Worm (Caenorhabditis elegans): Measurements from ENCODE around the gene K02E10.4.

K02E10.4 gene

DNA sequence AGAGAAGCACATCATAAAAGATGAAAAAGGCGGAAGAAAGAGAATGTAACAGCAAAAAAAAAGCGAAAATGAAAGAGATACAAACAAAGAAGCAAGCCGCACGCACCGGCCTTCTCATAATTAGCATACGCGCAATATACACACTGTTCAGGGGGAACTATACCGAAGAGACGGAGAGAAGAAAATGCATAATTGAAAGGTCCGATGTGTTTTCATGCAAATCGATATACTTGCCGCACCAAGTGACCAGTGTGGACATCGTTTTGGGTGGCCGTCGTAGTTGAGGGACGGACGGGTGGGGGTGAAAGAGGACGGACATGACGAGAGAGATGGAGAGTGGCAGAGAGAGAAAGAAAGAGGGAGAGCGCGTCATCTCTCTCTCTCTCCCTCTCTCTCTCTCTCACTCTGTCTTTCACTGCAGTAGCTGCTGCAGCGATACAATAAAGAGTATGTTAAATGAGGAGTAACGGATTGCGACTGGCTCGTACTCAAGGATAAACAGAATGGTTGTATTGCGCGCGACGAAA lies 53.2 kb downstream of the K02E10.4 start:
- TF ChIP-seq lsy-2 (tag; optimal IDR thresholded peaks at IDR 0.05): peak; percentile 61
- peak; percentile 67 for TF ChIP-seq mep-1 (tag; optimal IDR thresholded peaks at IDR 0.05)
- TF ChIP-seq elt-1 (tag; optimal IDR thresholded peaks at IDR 0.05; ENCODE audit: borderline replicate concordance, insufficient read depth): no peak
- TF ChIP-seq hlh-1 (tag; optimal IDR thresholded peaks at IDR 0.05): peak; percentile 68
- TF ChIP-seq ceh-83 (GFP tag; optimal IDR thresholded peaks at IDR 0.05): peak; percentile 60
- peak; percentile 88 for TF ChIP-seq ztf-11 (tag; optimal IDR thresholded peaks at IDR 0.05)
- TF ChIP-seq ceh-43 (GFP tag; optimal IDR thresholded peaks at IDR 0.05): no peak
- TF ChIP-seq tbx-8 (GFP tag; optimal IDR thresholded peaks at IDR 0.05): no peak
- peak; percentile 77 for TF ChIP-seq sptf-1 (tag; optimal IDR thresholded peaks at IDR 0.05)
- TF ChIP-seq drap-1 (GFP tag; optimal IDR thresholded peaks at IDR 0.05): peak; percentile 72
- TF ChIP-seq ces-1 (GFP tag; optimal IDR thresholded peaks at IDR 0.05): peak; percentile 89
- peak; percentile 74 for TF ChIP-seq cnd-1 (tag; optimal IDR thresholded peaks at IDR 0.05)
- no peak for TF ChIP-seq mab-5 (tag; optimal IDR thresholded peaks at IDR 0.05)
- peak; percentile 86 for TF ChIP-seq blmp-1 (tag; optimal IDR thresholded peaks at IDR 0.05)
- no peak for TF ChIP-seq nhr-12 (tag; optimal IDR thresholded peaks at IDR 0.05)
- TF ChIP-seq ceh-39 (tag; optimal IDR thresholded peaks at IDR 0.05): peak; percentile 73
- TF ChIP-seq nhr-28 (tag; optimal IDR thresholded peaks at IDR 0.05): no peak
- TF ChIP-seq M03D4.4 (tag; optimal IDR thresholded peaks at IDR 0.05): peak; percentile 47
- TF ChIP-seq zip-8 (tag; optimal IDR thresholded peaks at IDR 0.05): no peak
- TF ChIP-seq nhr-2 (tag; optimal IDR thresholded peaks at IDR 0.05): peak; percentile 95
- TF ChIP-seq elt-3 (tag; optimal IDR thresholded peaks at IDR 0.05): no peak
- TF ChIP-seq nhr-237 (tag; optimal IDR thresholded peaks at IDR 0.05): peak; percentile 42
- peak; percentile 85 for TF ChIP-seq mls-2 (tag; optimal IDR thresholded peaks at IDR 0.05)
- TF ChIP-seq ham-2 (GFP tag; optimal IDR thresholded peaks at IDR 0.05): peak; percentile 86
- TF ChIP-seq pha-4 (tag; optimal IDR thresholded peaks at IDR 0.05): peak; percentile 78
- no peak for TF ChIP-seq unc-39 (tag; optimal IDR thresholded peaks at IDR 0.05)
- no peak for TF ChIP-seq flh-1 (GFP tag; optimal IDR thresholded peaks at IDR 0.05)
- TF ChIP-seq nhr-76 (tag; optimal IDR thresholded peaks at IDR 0.05): no peak
- TF ChIP-seq bed-3 (GFP tag; optimal IDR thresholded peaks at IDR 0.05): no peak
- TF ChIP-seq unc-120 (tag; optimal IDR thresholded peaks at IDR 0.05; ENCODE audit: poor library complexity, severe bottlenecking): peak; percentile 45
- peak; percentile 81 for TF ChIP-seq lin-13 (tag; optimal IDR thresholded peaks at IDR 0.05)
- TF ChIP-seq sem-2 (GFP tag; optimal IDR thresholded peaks at IDR 0.05): no peak
- TF ChIP-seq snpc-4 (tag; optimal IDR thresholded peaks at IDR 0.05): no peak
- no peak for TF ChIP-seq lin-32 (GFP tag; optimal IDR thresholded peaks at IDR 0.05)
- peak; percentile 95 for TF ChIP-seq unc-62 (GFP tag; optimal IDR thresholded peaks at IDR 0.05)

Data from whole organism, mixed stage, embryonic.